Fruit fly (Drosophila melanogaster): ENCODE data around the gene CG11226.
A peak's percentile ranks its signal among the peaks of the same experiment; 100 is the strongest.

Gene CG11226

DNA sequence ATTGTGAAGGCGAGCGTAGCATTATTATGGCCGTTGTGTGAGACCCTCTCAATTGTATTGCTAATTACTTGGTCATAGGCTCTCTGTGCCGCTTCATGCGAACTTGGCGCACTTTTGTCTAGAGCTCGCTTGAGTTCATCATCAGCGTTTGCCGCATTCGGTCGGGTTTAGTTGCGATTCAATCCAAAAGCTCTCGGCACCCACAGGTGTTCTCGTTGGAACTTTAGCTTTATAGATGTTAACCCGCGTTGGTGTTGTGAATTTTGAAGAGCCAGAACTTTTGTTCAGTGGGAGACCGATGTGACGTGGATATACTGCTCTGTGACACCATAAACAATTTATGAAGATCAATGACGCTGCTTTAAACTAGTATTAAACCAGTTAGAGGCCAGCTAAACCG lies 44.0 kb downstream of the CG11226 start, which contains the start of gene slif:
slif (plus strand) TSS at position 132 of the 400 bp plus-strand sequence.
- TF ChIP-seq CG5180 (GFP tag; optimal IDR thresholded peaks at IDR 0.05), result no peak
- no peak for TF ChIP-seq gfzf (GFP tag; optimal IDR thresholded peaks at IDR 0.05)
- TF ChIP-seq CG12769 (tag; optimal IDR thresholded peaks at IDR 0.05), result peak; percentile 53
- 0 out of 2 replicates have a peak, but pooled peaks have one; percentile 23 for TF ChIP-seq CG16779 (GFP tag; IDR thresholded peaks at IDR 0.05)
- TF ChIP-seq CG13894 (tag; optimal IDR thresholded peaks at IDR 0.05), result peak; percentile 40
- TF ChIP-seq Meics (GFP tag; optimal IDR thresholded peaks at IDR 0.05), result no peak
- no peak for TF ChIP-seq H15 (GFP tag; IDR thresholded peaks at IDR 0.05)
- TF ChIP-seq gce (GFP tag; IDR thresholded peaks at IDR 0.05), result no peak
- peak; percentile 83; the same call in 2 of the 4 replicates for TF ChIP-seq chinmo (GFP tag; IDR thresholded peaks at IDR 0.05; ENCODE audit: partially characterized antibody)
- TF ChIP-seq CG30431 (GFP tag; optimal IDR thresholded peaks at IDR 0.05), result no peak
- no peak for TF ChIP-seq CG8388 (GFP tag; optimal IDR thresholded peaks at IDR 0.05)
- peak; percentile 73 for TF ChIP-seq Med (GFP tag)

DNA sequence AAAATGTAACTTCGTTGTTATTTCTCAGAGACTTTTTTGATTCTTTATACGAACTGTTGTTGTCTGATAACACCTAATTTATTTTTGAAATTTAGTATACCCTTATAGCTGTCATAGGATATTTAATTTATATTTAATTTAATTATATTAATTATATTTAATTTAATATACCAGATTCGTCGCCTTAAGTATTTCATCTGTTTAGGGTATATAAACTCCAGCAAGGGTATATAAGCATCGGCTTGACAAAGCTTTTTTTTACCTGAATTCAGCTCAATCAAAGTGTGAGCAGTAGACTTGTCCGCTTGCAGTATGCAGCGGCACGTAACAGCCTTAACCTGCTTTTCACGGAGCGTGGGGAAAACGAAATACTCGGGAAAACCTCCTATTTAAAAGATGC lies 46.8 kb downstream of the CG11226 start:
- no peak for TF ChIP-seq HLH4C (GFP tag; IDR thresholded peaks at IDR 0.05; ENCODE audit: partially characterized antibody)
- TF ChIP-seq Sry-δ (GFP tag; optimal IDR thresholded peaks at IDR 0.05), result no peak
- peak; percentile 29 for TF ChIP-seq CG7839 (tag; optimal IDR thresholded peaks at IDR 0.05)
- TF ChIP-seq CG10979 (tag; optimal IDR thresholded peaks at IDR 0.05), result peak; percentile 32
- TF ChIP-seq CG7372 (GFP tag; IDR thresholded peaks at IDR 0.05), result no peak
- TF ChIP-seq Dek (tag; optimal IDR thresholded peaks at IDR 0.05), result no peak
- peak; percentile 5 for TF ChIP-seq Ssrp (tag; optimal IDR thresholded peaks at IDR 0.05)
- TF ChIP-seq CG6689 (GFP tag; IDR thresholded peaks at IDR 0.05), result no peak
- peak; percentile 12 for TF ChIP-seq CG10267 (tag; optimal IDR thresholded peaks at IDR 0.05)
- TF ChIP-seq CG10431 (GFP tag; optimal IDR thresholded peaks at IDR 0.05), result no peak
- no peak for TF ChIP-seq CG7271 (tag; optimal IDR thresholded peaks at IDR 0.05)
- TF ChIP-seq fd96Cb (tag; optimal IDR thresholded peaks at IDR 0.05), result peak; percentile 20
- TF ChIP-seq CG17829 (tag; optimal IDR thresholded peaks at IDR 0.05), result no peak
- 0 out of 2 replicates have a peak, but pooled peaks have one; percentile 24 for TF ChIP-seq CG17328 (GFP tag; IDR thresholded peaks at IDR 0.05)
- peak; percentile 45 for TF ChIP-seq CG18262 (tag; optimal IDR thresholded peaks at IDR 0.05)
- no peak for TF ChIP-seq E2f2 (GFP tag; IDR thresholded peaks at IDR 0.05)
- no peak for TF ChIP-seq Hmr (GFP tag; optimal IDR thresholded peaks at IDR 0.05)
- TF ChIP-seq CG31441 (GFP tag; IDR thresholded peaks at IDR 0.05), result peak; percentile 46
- TF ChIP-seq nmo (GFP tag; optimal IDR thresholded peaks at IDR 0.05), result peak; percentile 27
- peak; percentile 11 for TF ChIP-seq CG9437 (GFP tag; optimal IDR thresholded peaks at IDR 0.05)
- peak; percentile 25 for TF ChIP-seq Sox102F (GFP tag; optimal IDR thresholded peaks at IDR 0.05)
- no peak for TF ChIP-seq usp (GFP tag; optimal IDR thresholded peaks at IDR 0.05)
- 0 out of 3 replicates have a peak, but pooled peaks have one; percentile 10 for TF ChIP-seq CG2199 (GFP tag; IDR thresholded peaks at IDR 0.05)
- TF ChIP-seq Hr51 (GFP tag; optimal IDR thresholded peaks at IDR 0.05), result peak in 1 of 2 experiments; percentile 26
- TF ChIP-seq CG2678 (tag; optimal IDR thresholded peaks at IDR 0.05), result peak; percentile 26
- no peak for TF ChIP-seq insv (GFP tag; optimal IDR thresholded peaks at IDR 0.05)
- TF ChIP-seq dmrt99B (tag; optimal IDR thresholded peaks at IDR 0.05), result peak; percentile 16
- TF ChIP-seq tin (GFP tag; optimal IDR thresholded peaks at IDR 0.05), result no peak
- TF ChIP-seq bsh (GFP tag; optimal IDR thresholded peaks at IDR 0.05), result peak in 1 of 2 experiments; percentile 16
- no peak for TF ChIP-seq dm (GFP tag; optimal IDR thresholded peaks at IDR 0.05)
- peak; percentile 22 for TF ChIP-seq phol (tag; optimal IDR thresholded peaks at IDR 0.05)
- TF ChIP-seq Rfx (GFP tag; IDR thresholded peaks at IDR 0.05), result no peak
- TF ChIP-seq Blimp-1 (GFP tag; optimal IDR thresholded peaks at IDR 0.05), result peak; percentile 9
- TF ChIP-seq CG17361 (GFP tag; IDR thresholded peaks at IDR 0.05), result 0 out of 3 replicates have a peak, but pooled peaks have one; percentile 22
- TF ChIP-seq NFAT (GFP tag; IDR thresholded peaks at IDR 0.05), result no peak
- TF ChIP-seq CG10321 (GFP tag; IDR thresholded peaks at IDR 0.05), result no peak
- TF ChIP-seq CG17359 (tag; optimal IDR thresholded peaks at IDR 0.05), result peak; percentile 5

All from whole organism, embryonic.